Worm (Caenorhabditis elegans): ENCODE data around the gene C46A5.4.
A peak's percentile ranks its signal among the peaks of the same experiment; 100 is the strongest.

Gene C46A5.4

ce11 chrIV:7783801-7784411, 26.8 kb upstream of the C46A5.4 start, which contains the start of gene tag-321:
tag-321 (minus strand) TSS chrIV:7783851.
- TF ChIP-seq B0261.1 (tag; optimal IDR thresholded peaks at IDR 0.05), result no peak
- no peak for TF ChIP-seq F57A8.1 (GFP tag; optimal IDR thresholded peaks at IDR 0.05)
- TF ChIP-seq gei-17 (GFP tag; optimal IDR thresholded peaks at IDR 0.05), result no peak
- no peak for TF ChIP-seq madf-3 (GFP tag; IDR thresholded peaks at IDR 0.05)
- TF ChIP-seq lag-1 (GFP tag; IDR thresholded peaks at IDR 0.05), result no peak
- TF ChIP-seq hsf-1 (GFP tag; IDR thresholded peaks at IDR 0.05), result 0 out of 2 replicates have a peak, but pooled peaks have one; percentile 44
- TF ChIP-seq nhr-80 (tag; optimal IDR thresholded peaks at IDR 0.05), result peak; percentile 63

- TF ChIP-seq ZK185.1 (tag; optimal IDR thresholded peaks at IDR 0.05; ENCODE audit: poor library complexity, severe bottlenecking) (peak; percentile 20), ekl-4 (GFP tag; IDR thresholded peaks at IDR 0.05) (no peak), tbp1 (GFP tag; optimal IDR thresholded peaks at IDR 0.05) (peak; percentile 19), athp-1 (tag; optimal IDR thresholded peaks at IDR 0.05) (peak; percentile 73), Y53G8AR.9 (GFP tag; conservative IDR thresholded peaks at IDR 0.05) (peak; percentile 87), B0336.3 (GFP tag; IDR thresholded peaks at IDR 0.05) (peak; percentile 72; the same call in 1 of the 2 replicates), lin-54 (GFP tag; optimal IDR thresholded peaks at IDR 0.05) (no peak), tlf-1 (GFP tag; optimal IDR thresholded peaks at IDR 0.05) (peak; percentile 28), rec-8 (tag; optimal IDR thresholded peaks at IDR 0.05) (no peak), madf-6 (GFP tag; IDR thresholded peaks at IDR 0.05) (peak; percentile 16; the same call in 1 of the 2 replicates), repo-1 (tag; optimal IDR thresholded peaks at IDR 0.05) (peak; percentile 12), mcd-1 (GFP tag; IDR thresholded peaks at IDR 0.05) (peak; percentile 35; the same call in 1 of the 2 replicates), atf-7 (tag; optimal IDR thresholded peaks at IDR 0.05) (peak; percentile 16), pbrm-1 (GFP tag; IDR thresholded peaks at IDR 0.05) (0 out of 2 replicates have a peak, but pooled peaks have one; percentile 35), F23B12.7 (tag; optimal IDR thresholded peaks at IDR 0.05; ENCODE audit: insufficient read depth) (no peak), madf-3 (GFP tag; IDR thresholded peaks at IDR 0.05) (0 out of 2 replicates have a peak, but pooled peaks have one; percentile 40)
These were observed 25.1 kb upstream of the C46A5.4 start, which contains the start of gene sec-10 for ce11 chrIV:7782292-7782691. sec-10 (minus strand) TSS chrIV:7782499.

ce11 chrIV:7778865-7779264, 21.7 kb upstream of the C46A5.4 start, which contains the start of gene rpap-3:
rpap-3 (minus strand) TSS chrIV:7778965.
- no peak for TF ChIP-seq ztf-3 (GFP tag; optimal IDR thresholded peaks at IDR 0.05)
- TF ChIP-seq F37B4.10 (GFP tag; IDR thresholded peaks at IDR 0.05), result no peak
- no peak for TF ChIP-seq cebp-1 (GFP tag; IDR thresholded peaks at IDR 0.05)
- TF ChIP-seq cebp-1 (tag; optimal IDR thresholded peaks at IDR 0.05), result peak; percentile 8
- TF ChIP-seq Y67H2A.10 (GFP tag; conservative IDR thresholded peaks at IDR 0.05), result no peak
- TF ChIP-seq madf-6 (GFP tag; IDR thresholded peaks at IDR 0.05), result peak; percentile 30; the same call in 1 of the 2 replicates
- no peak for TF ChIP-seq madf-3 (GFP tag; IDR thresholded peaks at IDR 0.05)
- no peak for TF ChIP-seq sdz-38 (tag; optimal IDR thresholded peaks at IDR 0.05)
- no peak for TF ChIP-seq F39B2.1 (GFP tag; IDR thresholded peaks at IDR 0.05)
- no peak for TF ChIP-seq chd-7 (tag; optimal IDR thresholded peaks at IDR 0.05)
- TF ChIP-seq aptf-2 (GFP tag; conservative IDR thresholded peaks at IDR 0.05), result no peak
- no peak for TF ChIP-seq lin-54 (GFP tag; optimal IDR thresholded peaks at IDR 0.05)
- no peak for TF ChIP-seq ceh-91 (GFP tag; IDR thresholded peaks at IDR 0.05)
- TF ChIP-seq hrde-1 (tag; optimal IDR thresholded peaks at IDR 0.05; ENCODE audit: borderline replicate concordance), result peak; percentile 8

DNA sequence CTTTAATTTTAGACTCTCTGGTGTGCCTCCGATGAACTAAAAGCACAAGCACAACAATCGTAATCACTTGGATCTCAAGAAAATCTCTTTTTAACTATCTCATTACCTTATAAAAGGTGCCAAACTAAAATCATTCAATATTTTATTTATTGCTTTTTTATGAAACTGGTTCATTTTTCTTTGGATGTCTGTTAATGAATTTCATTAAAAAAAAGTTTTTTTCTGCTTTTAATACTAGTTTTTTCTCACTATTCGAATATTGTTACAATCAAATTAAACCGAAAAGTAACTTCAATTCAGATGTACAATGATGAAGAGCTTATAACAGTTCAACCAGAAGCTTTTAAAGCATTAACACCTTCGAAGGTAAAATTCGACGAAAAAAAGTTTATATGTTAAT, 18.6 kb upstream of the C46A5.4 start, which contains the start of gene swd-2.1:
swd-2.1 (plus strand) TSS at position 301 of the 400 bp plus-strand sequence.
- TF ChIP-seq mxl-1 (tag; optimal IDR thresholded peaks at IDR 0.05), result no peak
- TF ChIP-seq lsl-1 (GFP tag; optimal IDR thresholded peaks at IDR 0.05), result no peak
- TF ChIP-seq nhr-179 (tag; optimal IDR thresholded peaks at IDR 0.05), result no peak
- TF ChIP-seq sea-2 (GFP tag; IDR thresholded peaks at IDR 0.05), result no peak
- no peak for TF ChIP-seq T26A5.8 (tag; optimal IDR thresholded peaks at IDR 0.05)
- no peak for TF ChIP-seq madf-3 (GFP tag; IDR thresholded peaks at IDR 0.05)
- TF ChIP-seq xnd-1 (tag; optimal IDR thresholded peaks at IDR 0.05), result no peak
- TF ChIP-seq lin-40 (tag; optimal IDR thresholded peaks at IDR 0.05), result no peak
- TF ChIP-seq somi-1 (GFP tag; optimal IDR thresholded peaks at IDR 0.05), result no peak
- no peak for TF ChIP-seq Y53F4B.3 (GFP tag; IDR thresholded peaks at IDR 0.05)
- TF ChIP-seq nhr-27 (tag; optimal IDR thresholded peaks at IDR 0.05), result no peak
- TF ChIP-seq ztf-22 (GFP tag; optimal IDR thresholded peaks at IDR 0.05), result no peak
